Worm (Caenorhabditis elegans) whole organism, L4/young adult: ENCODE results near the gene B0281.1.

ENCODE experiments used
- dao-5 ChIP-seq: sonication (generic microtip); optimal IDR thresholded peaks from 2 replicates; lab custom pipeline; 2016; ENCODE audit warnings: missing genotype, missing genetic modification characterization, moderate library complexity, missing compliant biosample characterization
- him-1 ChIP-seq: sonication (generic microtip); optimal IDR thresholded peaks from 2 replicates; lab custom pipeline; 2016; ENCODE audit warnings: missing genotype, missing genetic modification reagents, missing genetic modification characterization, missing compliant biosample characterization

DNA sequence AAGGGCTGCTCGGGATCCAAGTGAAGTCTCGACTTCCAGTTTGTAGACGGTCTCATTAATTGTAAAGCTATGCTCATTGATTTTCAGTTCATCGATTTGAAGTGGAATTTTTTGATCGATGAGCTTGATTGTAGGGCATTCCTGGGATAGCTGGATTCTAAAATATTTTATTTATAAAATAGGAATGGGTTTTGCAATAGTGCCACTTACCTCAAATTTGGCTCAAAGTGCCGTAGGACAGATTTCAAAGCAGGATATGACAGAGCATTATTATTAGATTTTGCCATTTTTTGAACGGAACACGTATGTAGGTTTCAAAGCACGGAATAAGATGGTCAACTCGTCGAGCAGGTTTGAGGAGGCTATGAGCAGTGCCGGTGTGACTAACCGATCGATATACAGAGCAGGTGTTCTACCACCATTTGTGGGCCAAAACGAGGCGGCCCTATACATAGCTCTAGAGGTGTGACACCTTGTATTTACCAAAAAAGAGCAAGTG, 17.0 kb upstream of the B0281.1 start, which contains the start of gene fbxc-25:
- no peak for TF ChIP-seq dao-5 (tag; lab: Kevin White, UChicago)
- TF ChIP-seq him-1 (tag; lab: Kevin White, UChicago) = no peak
